Fruit fly (Drosophila melanogaster): ENCODE measurements around the gene Act5C.

The Act5C gene

DNA sequence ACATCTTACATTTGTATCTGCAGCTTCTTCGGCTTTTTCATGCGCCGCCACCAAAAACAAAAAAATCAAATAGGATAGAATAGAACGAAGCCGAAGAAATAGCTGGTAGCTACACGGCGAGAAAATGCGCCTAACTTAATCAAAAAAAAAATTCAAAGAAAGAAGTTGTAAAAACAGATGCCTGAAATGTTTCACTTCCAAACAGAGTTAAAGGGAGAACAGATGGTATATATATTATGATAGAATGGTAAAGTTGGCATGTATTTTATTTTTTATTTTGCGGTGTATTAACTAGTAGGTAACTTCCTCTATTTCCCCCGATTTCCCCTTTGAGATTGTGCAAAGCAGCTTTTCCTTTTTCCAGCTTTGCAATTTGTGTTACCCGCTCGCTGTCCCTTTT is 23.7 kb downstream of the Act5C start (continued):
- TF ChIP-seq NfI (GFP tag; optimal IDR thresholded peaks at IDR 0.05) (peak; percentile 25), CG14710 (tag; optimal IDR thresholded peaks at IDR 0.05) (peak; percentile 24), Fer1 (GFP tag; optimal IDR thresholded peaks at IDR 0.05) (peak; percentile 8), vnd (GFP tag; IDR thresholded peaks at IDR 0.05; ENCODE audit: partially characterized antibody) (no peak), bsh (GFP tag; optimal IDR thresholded peaks at IDR 0.05) (peak; percentile 60 to 82), CG8765 (GFP tag; IDR thresholded peaks at IDR 0.05) (no peak), dmrt99B (tag; optimal IDR thresholded peaks at IDR 0.05) (peak; percentile 40), lab (GFP tag; optimal IDR thresholded peaks at IDR 0.05) (peak; percentile 29), dmrt11E (tag; optimal IDR thresholded peaks at IDR 0.05) (peak; percentile 17), CG11398 (GFP tag; optimal IDR thresholded peaks at IDR 0.05) (no peak), CG31224 (GFP tag; IDR thresholded peaks at IDR 0.05) (no peak), Max (GFP tag; optimal IDR thresholded peaks at IDR 0.05) (no peak), CG42726 (GFP tag; IDR thresholded peaks at IDR 0.05; ENCODE audit: partially characterized antibody) (no peak), Fer3 (tag; optimal IDR thresholded peaks at IDR 0.05) (peak; percentile 5), fd3F (GFP tag; optimal IDR thresholded peaks at IDR 0.05) (no peak), Atf6 (GFP tag; IDR thresholded peaks at IDR 0.05) (no peak), lmd (GFP tag; IDR thresholded peaks at IDR 0.05) (peak; percentile 38), ci (GFP tag; IDR thresholded peaks at IDR 0.05) (0 out of 3 replicates have a peak, but pooled peaks have one; percentile 37), Deaf1 (tag; optimal IDR thresholded peaks at IDR 0.05) (peak; percentile 5), ap (GFP tag; IDR thresholded peaks at IDR 0.05) (no peak), CG10321 (GFP tag; IDR thresholded peaks at IDR 0.05) (no peak), CG34224 (GFP tag; IDR thresholded peaks at IDR 0.05; ENCODE audit: partially characterized antibody) (no peak), grau (tag; optimal IDR thresholded peaks at IDR 0.05) (peak; percentile 44), D (optimal IDR thresholded peaks at IDR 0.05) (no peak), D (GFP tag; optimal IDR thresholded peaks at IDR 0.05) (peak; percentile 17), ken (GFP tag; IDR thresholded peaks at IDR 0.05) (no peak), PHDP (tag; optimal IDR thresholded peaks at IDR 0.05) (peak; percentile 47), CG13894 (tag; optimal IDR thresholded peaks at IDR 0.05) (no peak), Meics (GFP tag; optimal IDR thresholded peaks at IDR 0.05) (peak; percentile 28), bab2 (GFP tag; optimal IDR thresholded peaks at IDR 0.05) (peak; percentile 10), Hr39 (optimal IDR thresholded peaks at IDR 0.05) (no peak), MESR4 (GFP tag; optimal IDR thresholded peaks at IDR 0.05) (no peak), CG12391 (tag; optimal IDR thresholded peaks at IDR 0.05) (peak; percentile 27), CG18599 (GFP tag; optimal IDR thresholded peaks at IDR 0.05) (peak; percentile 53), Chrac-16 (GFP tag; optimal IDR thresholded peaks at IDR 0.05) (peak; percentile 5), CG6854 (GFP tag; optimal IDR thresholded peaks at IDR 0.05) (no peak), grn (GFP tag; optimal IDR thresholded peaks at IDR 0.05) (no peak), CG10267 (tag; optimal IDR thresholded peaks at IDR 0.05) (peak; percentile 6), p53 (GFP tag; optimal IDR thresholded peaks at IDR 0.05) (no peak), CkIIα-i1 (GFP tag; IDR thresholded peaks at IDR 0.05) (no peak), eyg (GFP tag; optimal IDR thresholded peaks at IDR 0.05) (no peak), CG7839 (tag; optimal IDR thresholded peaks at IDR 0.05) (peak; percentile 38), slou (GFP tag; optimal IDR thresholded peaks at IDR 0.05) (no peak), CG9437 (GFP tag; optimal IDR thresholded peaks at IDR 0.05) (no peak), vvl (GFP tag; IDR thresholded peaks at IDR 0.05) (peak; percentile 63; the same call in 1 of the 2 replicates), Ada2b (GFP tag; IDR thresholded peaks at IDR 0.05) (peak; percentile 46; the same call in 1 of the 2 replicates), chinmo (GFP tag; IDR thresholded peaks at IDR 0.05; ENCODE audit: partially characterized antibody) (no peak), CG31441 (GFP tag; IDR thresholded peaks at IDR 0.05) (peak; percentile 28; the same call in 1 of the 2 replicates), lola (GFP tag; optimal IDR thresholded peaks at IDR 0.05) (peak in 1 of 3 experiments; percentile 8), CG1024 (GFP tag; IDR thresholded peaks at IDR 0.05) (no peak), gsb-n (tag; optimal IDR thresholded peaks at IDR 0.05) (peak; percentile 2)

All from whole organism, embryonic.